Worm (Caenorhabditis elegans) whole organism, midembryonic: ENCODE measurements around the gene frpr-21.

Experiments
- flt-1 ChIP-seq: fragments of 200-800 bp; sonication (Bioruptor generic); IDR thresholded peaks from 2 replicates; pipeline ENCODE4 v1.3.6; 2022; ENCODE audit warnings: missing genetic modification characterization, missing compliant biosample characterization
- klf-2 ChIP-seq: fragments of 200-800 bp; sonication (Bioruptor generic); conservative IDR thresholded peaks from 2 replicates; pipeline ENCODE4 v1.3.6; 2022; ENCODE audit warnings: missing genetic modification reagents, missing genetic modification characterization, missing compliant biosample characterization
- med-1 ChIP-seq: sonication (generic microtip); optimal IDR thresholded peaks from 2 replicates; lab custom pipeline; 2017; ENCODE audit warnings: missing genetic modification characterization, mild to moderate bottlenecking, missing compliant biosample characterization, antibody characterized with exemption, missing genetic modification reagents; ENCODE audit not compliant: insufficient read depth
- ztf-23 ChIP-seq: fragments of 200-800 bp; sonication (Bioruptor generic); IDR thresholded peaks from 2 replicates; pipeline ENCODE4 v1.3.6; 2022; ENCODE audit warnings: missing genetic modification reagents, missing genetic modification characterization, missing compliant biosample characterization
- ztf-29 ChIP-seq: fragments of 200-800 bp; sonication (Bioruptor generic); IDR thresholded peaks from 2 replicates; pipeline ENCODE4 v1.3.6; 2022; ENCODE audit warnings: missing genetic modification reagents, missing genetic modification characterization, missing compliant biosample characterization

DNA sequence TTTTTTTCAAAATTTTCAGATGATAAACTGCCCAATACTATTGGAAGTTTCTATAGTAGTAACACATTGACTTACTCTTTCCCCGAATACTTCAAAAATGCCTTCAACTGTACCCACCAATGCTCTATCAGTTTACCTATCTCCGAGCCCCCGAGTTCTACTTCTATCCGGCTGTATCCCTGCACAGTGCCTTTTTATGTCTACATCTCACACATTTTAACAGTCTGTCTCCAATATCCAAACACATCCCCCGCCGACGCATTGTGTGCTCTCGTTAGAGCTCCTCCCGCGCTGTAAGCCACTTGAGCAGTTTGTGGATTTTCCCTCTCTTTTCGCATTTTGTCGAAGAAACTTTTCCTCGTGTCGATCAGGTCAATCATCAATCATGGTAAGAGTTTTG is 44.7 kb upstream of the frpr-21 start, which contains the start of gene tnc-2:
- TF ChIP-seq flt-1 (GFP tag; lab: Robert Waterston, UW) = no peak
- TF ChIP-seq klf-2 (GFP tag; lab: Robert Waterston, UW) = no peak
- no peak for TF ChIP-seq med-1 (GFP tag; lab: Kevin White, UChicago)
- TF ChIP-seq ztf-23 (GFP tag; lab: Robert Waterston, UW) = no peak
- TF ChIP-seq ztf-29 (GFP tag; lab: Robert Waterston, UW) = no peak
